Fruit fly (Drosophila melanogaster) whole organism, wandering third instar larva: ENCODE results near the gene ast.

Experiments used
- Abd-B ChIP-seq: fragments of >200 bp; optimal IDR thresholded peaks from 2 replicates; lab custom pipeline; 2017; ENCODE audit warnings: missing biosample characterization, missing genetic modification characterization
- CG32264 ChIP-seq: fragments of 200-800 bp; sonication (Bioruptor generic); optimal IDR thresholded peaks from 2 replicates; lab custom pipeline; 2016; ENCODE audit warnings: missing biosample characterization, missing genetic modification characterization
- CG9705 ChIP-seq: fragments of 200-800 bp; sonication (Bioruptor generic); optimal IDR thresholded peaks from 2 replicates; lab custom pipeline; 2018; ENCODE audit warnings: missing biosample characterization, mild to moderate bottlenecking, missing genetic modification characterization
- CrebA ChIP-seq: fragments of 200-800 bp; sonication (Bioruptor generic); optimal IDR thresholded peaks from 2 replicates; lab custom pipeline; 2016; ENCODE audit warnings: missing biosample characterization, mild to moderate bottlenecking, missing genetic modification characterization, borderline replicate concordance
- Dfd ChIP-seq: fragments of >200 bp; optimal IDR thresholded peaks from 2 replicates; lab custom pipeline; 2017; ENCODE audit warnings: missing biosample characterization, missing genetic modification characterization
- Dif ChIP-seq: fragments of 200-275, 200-300 bp; sonication (Bioruptor generic); optimal IDR thresholded peaks from 2 replicates; lab custom pipeline; 2018; ENCODE audit warnings: missing biosample characterization, missing genetic modification characterization; ENCODE audit not compliant: partially characterized antibody
- HLH106 ChIP-seq: fragments of 200-800 bp; optimal IDR thresholded peaks from 3 replicates; lab custom pipeline; 2019; ENCODE audit warnings: missing biosample characterization, mild to moderate bottlenecking, missing genetic modification characterization, moderate library complexity
- Hnf4 ChIP-seq: fragments of 200-800 bp; sonication (Bioruptor generic); optimal IDR thresholded peaks from 2 replicates; lab custom pipeline; 2016; ENCODE audit warnings: missing biosample characterization, mild to moderate bottlenecking, missing genetic modification characterization
- Hr78 ChIP-seq: fragments of >200 bp; optimal IDR thresholded peaks from 2 replicates; lab custom pipeline; 2017; ENCODE audit warnings: missing biosample characterization, missing genetic modification characterization
- Mio ChIP-seq: sonication (Bioruptor generic); optimal IDR thresholded peaks from 2 replicates; lab custom pipeline; 2016; ENCODE audit warnings: missing biosample characterization, missing genetic modification characterization
- Myc ChIP-seq: fragments of >200 bp; optimal IDR thresholded peaks from 2 replicates; lab custom pipeline; 2017
- N ChIP-seq: fragments of >200 bp; optimal IDR thresholded peaks from 2 replicates; lab custom pipeline; 2018; ENCODE audit warnings: missing biosample characterization, missing external identifiers, missing genetic modification characterization
- OdsH ChIP-seq: fragments of 200-800 bp; sonication (Bioruptor generic); optimal IDR thresholded peaks from 2 replicates; lab custom pipeline; 2016; ENCODE audit warnings: missing biosample characterization, mild to moderate bottlenecking, missing genetic modification characterization
- Rel ChIP-seq, 2 experiments: fragments of 200-800 bp; sonication (Bioruptor generic) in 1 of 2; optimal IDR thresholded peaks; 2 replicates in 1 of 2; 3 replicates in 1 of 2; lab custom pipeline; 2016 to 2019; ENCODE audit warnings: mild to moderate bottlenecking in 2 of 2, missing biosample characterization in 2 of 2, missing genetic modification characterization in 2 of 2, moderate library complexity in 1 of 2
- Sp1 ChIP-seq: fragments of 200-800 bp; sonication (Bioruptor generic); optimal IDR thresholded peaks from 3 replicates; lab custom pipeline; 2019; ENCODE audit warnings: missing biosample characterization, mild to moderate bottlenecking, missing genetic modification characterization, moderate library complexity
- Vsx2 ChIP-seq: fragments of 200-300, 225-300 bp; sonication (Bioruptor generic); optimal IDR thresholded peaks from 2 replicates; lab custom pipeline; 2018; ENCODE audit warnings: missing biosample characterization, missing genetic modification characterization; ENCODE audit not compliant: partially characterized antibody
- dmrt93B ChIP-seq: fragments of 200-800 bp; sonication (Bioruptor generic); optimal IDR thresholded peaks from 2 replicates; lab custom pipeline; 2018; ENCODE audit warnings: missing biosample characterization, mild to moderate bottlenecking, missing genetic modification characterization
- dsf ChIP-seq: sonication (Bioruptor generic); optimal IDR thresholded peaks from 2 replicates; lab custom pipeline; 2016; ENCODE audit warnings: missing biosample characterization, missing genetic modification characterization, borderline replicate concordance
- ey ChIP-seq: fragments of 200-800 bp; sonication (Bioruptor generic); optimal IDR thresholded peaks from 2 replicates; lab custom pipeline; 2016; ENCODE audit warnings: missing biosample characterization, missing genetic modification characterization
- foxo ChIP-seq, 2 experiments: fragments of 200-800 bp; sonication (Bioruptor generic); optimal IDR thresholded peaks; 2 replicates in 1 of 2; 3 replicates in 1 of 2; lab custom pipeline; 2016 to 2017; ENCODE audit warnings: missing biosample characterization in 2 of 2, missing genetic modification characterization in 2 of 2
- h ChIP-seq: fragments of 200-800 bp; sonication (Bioruptor generic); optimal IDR thresholded peaks from 3 replicates; lab custom pipeline; 2016; ENCODE audit warnings: missing biosample characterization, mild to moderate bottlenecking, missing genetic modification characterization
- jim ChIP-seq: fragments of 175-275, 200-325 bp; sonication (Bioruptor generic); optimal IDR thresholded peaks from 2 replicates; lab custom pipeline; 2016; ENCODE audit warnings: missing biosample characterization, mild to moderate bottlenecking, missing genetic modification characterization
- pan ChIP-seq: fragments of >200 bp; optimal IDR thresholded peaks from 2 replicates; lab custom pipeline; 2017
- psq ChIP-seq: fragments of 200-800 bp; sonication (Bioruptor generic); optimal IDR thresholded peaks from 3 replicates; lab custom pipeline; 2017; ENCODE audit warnings: missing biosample characterization, mild to moderate bottlenecking, missing genetic modification characterization, moderate library complexity
- rgr ChIP-seq: fragments of 200-800 bp; sonication (Bioruptor generic); optimal IDR thresholded peaks from 3 replicates; lab custom pipeline; 2016; ENCODE audit warnings: missing biosample characterization, mild to moderate bottlenecking, missing genetic modification characterization
- sage ChIP-seq: fragments of 200-800 bp; sonication (Bioruptor generic); optimal IDR thresholded peaks from 2 replicates; lab custom pipeline; 2016; ENCODE audit warnings: missing biosample characterization, mild to moderate bottlenecking, missing genetic modification characterization
- tai ChIP-seq: sonication (Bioruptor generic); optimal IDR thresholded peaks from 2 replicates; lab custom pipeline; 2016; ENCODE audit warnings: missing biosample characterization, missing genetic modification characterization
- usp ChIP-seq: fragments of >200 bp; optimal IDR thresholded peaks from 2 replicates; lab custom pipeline; 2017; ENCODE audit warnings: missing biosample characterization, missing genetic modification characterization
- woc ChIP-seq: sonication (Bioruptor generic); optimal IDR thresholded peaks from 2 replicates; lab custom pipeline; 2016; ENCODE audit warnings: missing biosample characterization, mild to moderate bottlenecking, missing genetic modification characterization

ast gene

dm6 chr2L:1122711-1122960, 44.9 kb downstream of the ast start:
- TF ChIP-seq h (GFP tag; lab: Kevin White, UChicago) (no peak), Rel (GFP tag; optimal IDR thresholded peaks at IDR 0.05; lab: Kevin White, UChicago) (no peak), Rel (tag; optimal IDR thresholded peaks at IDR 0.05; lab: Kevin White, UChicago) (peak; percentile 75), Hr78 (no peak), ey (GFP tag; lab: Kevin White, UChicago) (no peak), dmrt93B (no peak)

dm6 chr2L:1123078-1123818, 45.5 kb downstream of the ast start:
- TF ChIP-seq Hnf4 (GFP tag; lab: Kevin White, UChicago) = no peak
- TF ChIP-seq tai (GFP tag; lab: Kevin White, UChicago) = no peak
- no peak for TF ChIP-seq HLH106 (tag; lab: Kevin White, UChicago)
- no peak for TF ChIP-seq rgr
- no peak for TF ChIP-seq Rel (GFP tag; optimal IDR thresholded peaks at IDR 0.05; lab: Kevin White, UChicago)
- no peak for TF ChIP-seq Rel (tag; optimal IDR thresholded peaks at IDR 0.05; lab: Kevin White, UChicago)
- no peak for TF ChIP-seq N (GFP tag; lab: Kevin White, UChicago)

dm6 chr2L:1124265-1124664, 46.5 kb downstream of the ast start:
- no peak for TF ChIP-seq jim
- TF ChIP-seq usp = no peak

- TF ChIP-seq Mio (GFP tag; lab: Kevin White, UChicago) = no peak
- no peak for TF ChIP-seq Rel (GFP tag; optimal IDR thresholded peaks at IDR 0.05; lab: Kevin White, UChicago)
- TF ChIP-seq Rel (tag; optimal IDR thresholded peaks at IDR 0.05; lab: Kevin White, UChicago) = peak; percentile 24
Observed at dm6 chr2L:1125437-1125836, 47.7 kb downstream of the ast start.

dm6 chr2L:1126527-1126926, 48.8 kb downstream of the ast start:
- no peak for TF ChIP-seq sage (GFP tag; lab: Kevin White, UChicago)
- no peak for TF ChIP-seq h (GFP tag; lab: Kevin White, UChicago)
- no peak for TF ChIP-seq N (GFP tag; lab: Kevin White, UChicago)
- no peak for TF ChIP-seq woc (GFP tag; lab: Kevin White, UChicago)
- no peak for TF ChIP-seq CrebA
- no peak for TF ChIP-seq usp
- no peak for TF ChIP-seq dsf (GFP tag; lab: Kevin White, UChicago)
- no peak for TF ChIP-seq CG32264 (GFP tag; lab: Kevin White, UChicago)
- TF ChIP-seq foxo (GFP tag; optimal IDR thresholded peaks at IDR 0.05; lab: Kevin White, UChicago) = no peak
- no peak for TF ChIP-seq ey (GFP tag; lab: Kevin White, UChicago)

dm6 chr2L:1127434-1128089, 49.8 kb downstream of the ast start:
- TF ChIP-seq Vsx2 (peak; percentile 18), CG9705 (GFP tag; lab: Kevin White, UChicago) (no peak), h (GFP tag; lab: Kevin White, UChicago) (peak; percentile 74), Rel (GFP tag; optimal IDR thresholded peaks at IDR 0.05; lab: Kevin White, UChicago) (no peak), Rel (tag; optimal IDR thresholded peaks at IDR 0.05; lab: Kevin White, UChicago) (peak; percentile 3), dsf (GFP tag; lab: Kevin White, UChicago) (no peak)
- TF ChIP-seq, all 38 proteins: peak for 3

dm6 chr2L:1128344-1128931, 50.7 kb downstream of the ast start:
- TF ChIP-seq Dfd (GFP tag; lab: Kevin White, UChicago) = no peak
- no peak for TF ChIP-seq pan (lab: Kevin White, UChicago)
- TF ChIP-seq Vsx2 = no peak
- TF ChIP-seq Dif (GFP tag; lab: Kevin White, UChicago) = no peak
- TF ChIP-seq psq (GFP tag; lab: Kevin White, UChicago) = no peak
- no peak for TF ChIP-seq N (GFP tag; lab: Kevin White, UChicago)
- TF ChIP-seq sage (GFP tag; lab: Kevin White, UChicago) = no peak
- no peak for TF ChIP-seq CG32264 (GFP tag; lab: Kevin White, UChicago)
- no peak for TF ChIP-seq Abd-B (GFP tag; lab: Kevin White, UChicago)
- no peak for TF ChIP-seq Myc (lab: Kevin White, UChicago)
- TF ChIP-seq Sp1 (GFP tag; lab: Kevin White, UChicago) = no peak
- TF ChIP-seq Rel (GFP tag; optimal IDR thresholded peaks at IDR 0.05; lab: Kevin White, UChicago) = no peak
- TF ChIP-seq Rel (tag; optimal IDR thresholded peaks at IDR 0.05; lab: Kevin White, UChicago) = no peak
- TF ChIP-seq foxo (GFP tag; optimal IDR thresholded peaks at IDR 0.05; lab: Kevin White, UChicago) = no peak
- no peak for TF ChIP-seq dsf (GFP tag; lab: Kevin White, UChicago)
- TF ChIP-seq woc (GFP tag; lab: Kevin White, UChicago) = no peak
- TF ChIP-seq OdsH (GFP tag; lab: Kevin White, UChicago) = no peak
- TF ChIP-seq ey (GFP tag; lab: Kevin White, UChicago) = no peak
